Worm (Caenorhabditis elegans) whole organism, mixed stage, embryonic: ENCODE measurements around the gene rict-1.

ENCODE experiments used
- blmp-1 ChIP-seq: fragments of 150-350 bp; optimal IDR thresholded peaks from 2 replicates; lab custom pipeline; 2014; ENCODE audit warnings: missing biosample characterization, missing genetic modification characterization
- drap-1 ChIP-seq: fragments of 200-800 bp; sonication (Bioruptor generic); optimal IDR thresholded peaks from 3 replicates; lab custom pipeline; 2018; ENCODE audit warnings: mild to moderate bottlenecking, missing genetic modification characterization, missing compliant biosample characterization
- elt-3 ChIP-seq: fragments of 150-350 bp; optimal IDR thresholded peaks from 2 replicates; lab custom pipeline; 2014; ENCODE audit warnings: missing biosample characterization, missing genetic modification characterization
- lin-13 ChIP-seq: fragments of 150-350 bp; optimal IDR thresholded peaks from 2 replicates; lab custom pipeline; 2014; ENCODE audit warnings: missing biosample characterization, missing genetic modification characterization
- lsy-2 ChIP-seq: fragments of 150-350 bp; optimal IDR thresholded peaks from 2 replicates; lab custom pipeline; 2014; ENCODE audit warnings: missing biosample characterization, missing genetic modification characterization
- mep-1 ChIP-seq: fragments of 150-350 bp; optimal IDR thresholded peaks from 2 replicates; lab custom pipeline; 2017; ENCODE audit warnings: missing biosample characterization, missing genetic modification reagents, missing genetic modification characterization, inconsistent platforms
- nhr-12 ChIP-seq: fragments of 150-350 bp; optimal IDR thresholded peaks from 2 replicates; lab custom pipeline; 2014; ENCODE audit warnings: missing biosample characterization, missing genetic modification characterization
- nhr-2 ChIP-seq: fragments of 150-350 bp; optimal IDR thresholded peaks from 2 replicates; lab custom pipeline; 2014; ENCODE audit warnings: missing biosample characterization, missing genetic modification characterization
- nhr-237 ChIP-seq: fragments of 150-350 bp; optimal IDR thresholded peaks from 2 replicates; lab custom pipeline; 2014; ENCODE audit warnings: missing biosample characterization, missing genetic modification characterization
- nhr-76 ChIP-seq: sonication (generic microtip); optimal IDR thresholded peaks from 2 replicates; lab custom pipeline; 2017; ENCODE audit warnings: missing biosample characterization, missing genetic modification characterization
- pha-4 ChIP-seq: fragments of 150-350 bp; optimal IDR thresholded peaks from 2 replicates; lab custom pipeline; 2018; ENCODE audit warnings: missing biosample characterization, missing genetic modification reagents, missing genetic modification characterization
- snpc-4 ChIP-seq: fragments of 150-350 bp; optimal IDR thresholded peaks from 2 replicates; lab custom pipeline; 2014; ENCODE audit warnings: missing biosample characterization, missing genetic modification characterization
- unc-39 ChIP-seq: fragments of 150-350 bp; optimal IDR thresholded peaks from 2 replicates; lab custom pipeline; 2014; ENCODE audit warnings: missing biosample characterization, missing genetic modification characterization
- ztf-11 ChIP-seq: fragments of 150-350 bp; optimal IDR thresholded peaks from 2 replicates; lab custom pipeline; 2014; ENCODE audit warnings: missing biosample characterization, missing genetic modification characterization

DNA sequence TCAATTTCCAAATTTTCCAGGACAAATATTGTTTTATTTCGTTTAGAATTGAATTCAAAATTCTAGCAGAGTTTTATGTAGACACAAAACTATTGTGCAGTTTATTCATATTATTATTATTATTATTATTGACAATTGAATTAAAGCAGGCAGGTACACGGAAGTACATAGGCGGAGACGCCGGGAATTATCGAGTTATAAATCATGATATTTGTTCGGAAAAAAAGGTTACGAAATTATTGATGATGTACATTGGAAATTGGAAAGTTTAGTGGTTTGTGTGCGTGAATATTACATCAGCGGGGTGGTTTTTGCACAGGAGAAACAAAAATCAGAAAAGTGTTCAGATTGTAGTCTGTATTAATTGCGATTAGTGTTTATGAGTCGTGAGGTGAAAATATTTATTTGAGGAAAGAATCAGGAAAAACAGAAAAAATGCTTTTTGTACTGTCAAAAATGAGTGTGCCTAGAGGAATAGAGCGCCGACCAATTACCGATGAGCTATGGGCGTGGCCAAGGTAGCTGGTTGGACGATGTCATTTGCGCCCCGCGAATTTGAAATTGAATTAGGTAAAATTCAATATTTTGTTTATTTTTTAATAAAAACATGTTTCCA, 40.2 kb downstream of the rict-1 start:
- TF ChIP-seq blmp-1 (tag; lab: Kevin White, UChicago): no peak
- TF ChIP-seq lin-13 (tag; lab: Kevin White, UChicago): no peak
- TF ChIP-seq nhr-237 (tag; lab: Kevin White, UChicago): no peak
- no peak for TF ChIP-seq nhr-12 (tag; lab: Kevin White, UChicago)
- no peak for TF ChIP-seq nhr-2 (tag; lab: Kevin White, UChicago)
- TF ChIP-seq lsy-2: no peak
- no peak for TF ChIP-seq unc-39 (tag; lab: Kevin White, UChicago)
- no peak for TF ChIP-seq elt-3 (tag; lab: Kevin White, UChicago)
- TF ChIP-seq pha-4 (tag; lab: Kevin White, UChicago): no peak
- no peak for TF ChIP-seq mep-1 (tag; lab: Kevin White, UChicago)
- TF ChIP-seq drap-1: no peak
- TF ChIP-seq snpc-4: no peak
- TF ChIP-seq nhr-76 (tag; lab: Kevin White, UChicago): no peak
- no peak for TF ChIP-seq ztf-11 (tag; lab: Kevin White, UChicago)
